Fruit fly (Drosophila melanogaster) whole organism, embryonic: ENCODE measurements around the gene CG12310.
A peak's percentile ranks its signal among the peaks of the same experiment; 100 is the strongest.

Experiments used
- Atf3 ChIP-seq: fragments of 200-800 bp; sonication (Bioruptor generic); optimal IDR thresholded peaks from 3 replicates; lab custom pipeline; 2016; ENCODE audit warnings: missing biosample characterization, missing genetic modification characterization
- B-H2 ChIP-seq: fragments of 200-800 bp; sonication (Bioruptor generic); optimal IDR thresholded peaks from 2 replicates; lab custom pipeline; 2018; ENCODE audit warnings: missing biosample characterization, mild to moderate bottlenecking, missing genetic modification characterization
- BEAF-32 ChIP-seq: fragments of 200-800 bp; sonication (Bioruptor generic); optimal IDR thresholded peaks from 3 replicates; lab custom pipeline; 2017; ENCODE audit warnings: missing biosample characterization, missing genetic modification characterization, mild to moderate bottlenecking, moderate library complexity, missing genetic modification reagents
- Blimp-1 ChIP-seq: fragments of 200-800 bp; sonication (Bioruptor generic); optimal IDR thresholded peaks from 3 replicates; lab custom pipeline; 2018; ENCODE audit warnings: missing biosample characterization, missing genetic modification characterization, mild to moderate bottlenecking, moderate library complexity, missing genetic modification reagents
- CG10959 ChIP-seq: fragments of 200-800 bp; sonication (Bioruptor generic); IDR thresholded peaks from 2 replicates; pipeline ENCODE4 v1.3.6; 2022; ENCODE audit warnings: missing biosample characterization, missing genetic modification characterization
- CG11560 ChIP-seq: fragments of 200-800 bp; sonication (Bioruptor generic); IDR thresholded peaks from 3 replicates; pipeline ENCODE4 v1.3.6; 2022; ENCODE audit warnings: missing biosample characterization, missing genetic modification characterization
- CG11696 ChIP-seq: fragments of 200-800 bp; sonication (Bioruptor generic); IDR thresholded peaks from 2 replicates; pipeline ENCODE4 v1.3.6; 2022; ENCODE audit warnings: missing biosample characterization, missing genetic modification characterization
- CG13287 ChIP-seq: fragments of 200-800 bp; sonication (Bioruptor generic); IDR thresholded peaks from 2 replicates; pipeline ENCODE4 v1.3.6; 2022; ENCODE audit warnings: missing biosample characterization, missing genetic modification characterization; ENCODE audit not compliant: partially characterized antibody
- CG13775 ChIP-seq: fragments of 200-800 bp; sonication (Bioruptor generic); optimal IDR thresholded peaks from 3 replicates; lab custom pipeline; 2017; ENCODE audit warnings: missing biosample characterization, mild to moderate bottlenecking, missing genetic modification characterization
- CG2116 ChIP-seq: fragments of 200-800 bp; sonication (Bioruptor generic); optimal IDR thresholded peaks from 3 replicates; lab custom pipeline; 2018; ENCODE audit warnings: missing biosample characterization, mild to moderate bottlenecking, missing genetic modification characterization
- CG3163 ChIP-seq: fragments of 200-800 bp; sonication (Bioruptor generic); optimal IDR thresholded peaks from 3 replicates; lab custom pipeline; 2016; ENCODE audit warnings: missing biosample characterization, missing genetic modification characterization
- CG3281 ChIP-seq: fragments of 200-800 bp; sonication (Bioruptor generic); optimal IDR thresholded peaks from 3 replicates; lab custom pipeline; 2017; ENCODE audit warnings: missing biosample characterization, mild to moderate bottlenecking, missing genetic modification characterization
- CG3838 ChIP-seq: fragments of 200-800 bp; sonication (Bioruptor generic); optimal IDR thresholded peaks from 3 replicates; lab custom pipeline; 2016; ENCODE audit warnings: missing biosample characterization, missing genetic modification characterization
- CG4424 ChIP-seq: fragments of 200-800 bp; sonication (Bioruptor generic); optimal IDR thresholded peaks from 3 replicates; lab custom pipeline; 2016; ENCODE audit warnings: missing biosample characterization, missing genetic modification characterization
- CG4730 ChIP-seq: fragments of 200-800 bp; sonication (Bioruptor generic); IDR thresholded peaks from 2 replicates; pipeline ENCODE4 v1.3.6; 2022; ENCODE audit warnings: missing biosample characterization, missing genetic modification characterization
- CG4854 ChIP-seq: fragments of 200-800 bp; sonication (Bioruptor generic); optimal IDR thresholded peaks from 2 replicates; lab custom pipeline; 2016; ENCODE audit warnings: missing biosample characterization, missing genetic modification characterization, inconsistent platforms
- CG9797 ChIP-seq: fragments of 200-800 bp; sonication (Bioruptor generic); optimal IDR thresholded peaks from 3 replicates; lab custom pipeline; 2018; ENCODE audit warnings: missing biosample characterization, mild to moderate bottlenecking, missing genetic modification characterization
- Dip2 ChIP-seq: fragments of 200-800 bp; sonication (Bioruptor generic); IDR thresholded peaks from 2 replicates; pipeline ENCODE4 v1.3.6; 2022; ENCODE audit warnings: missing biosample characterization, missing genetic modification characterization
- Eip74EF ChIP-seq, 2 experiments: fragments of 200-800 bp in 1 of 2; fragments of >200 bp in 1 of 2; sonication (Bioruptor generic) in 1 of 2; optimal IDR thresholded peaks; 2 replicates each; lab custom pipeline; 2017 to 2019; ENCODE audit warnings: missing biosample characterization in 2 of 2, missing genetic modification characterization in 2 of 2, mild to moderate bottlenecking in 1 of 2, moderate library complexity in 1 of 2
- H15 ChIP-seq: fragments of 200-800 bp; sonication (Bioruptor generic); IDR thresholded peaks from 3 replicates; pipeline ENCODE4 v1.3.6; 2022; ENCODE audit warnings: missing biosample characterization, missing genetic modification characterization
- HLH3B ChIP-seq: fragments of 200-800 bp; sonication (Bioruptor generic); IDR thresholded peaks from 2 replicates; pipeline ENCODE4 v1.3.6; 2022; ENCODE audit warnings: missing biosample characterization, missing genetic modification characterization
- Lim3 ChIP-seq: fragments of 200-800 bp; sonication (Bioruptor generic); IDR thresholded peaks from 2 replicates; pipeline ENCODE4 v1.3.6; 2022; ENCODE audit warnings: missing biosample characterization, missing genetic modification characterization
- NK7.1 ChIP-seq: fragments of 200-800 bp; sonication (Bioruptor generic); optimal IDR thresholded peaks from 3 replicates; lab custom pipeline; 2016; ENCODE audit warnings: missing biosample characterization, missing genetic modification characterization
- Side ChIP-seq: fragments of 200-800 bp; sonication (Bioruptor generic); optimal IDR thresholded peaks from 2 replicates; lab custom pipeline; 2016; ENCODE audit warnings: missing biosample characterization, missing genetic modification characterization
- Six4 ChIP-seq: fragments of 200-800 bp; sonication (Bioruptor generic); optimal IDR thresholded peaks from 2 replicates; lab custom pipeline; 2016; ENCODE audit warnings: missing biosample characterization, missing genetic modification characterization
- bbx ChIP-seq: fragments of 200-800 bp; sonication (Bioruptor generic); IDR thresholded peaks from 2 replicates; pipeline ENCODE4 v1.3.6; 2022; ENCODE audit warnings: missing biosample characterization, missing genetic modification characterization; ENCODE audit not compliant: partially characterized antibody
- btn ChIP-seq: fragments of 200-800 bp; sonication (Bioruptor generic); optimal IDR thresholded peaks from 2 replicates; lab custom pipeline; 2016; ENCODE audit warnings: missing biosample characterization, missing genetic modification characterization
- cwo ChIP-seq: fragments of 200-800 bp; sonication (Bioruptor generic); optimal IDR thresholded peaks from 3 replicates; lab custom pipeline; 2017; ENCODE audit warnings: missing biosample characterization, missing genetic modification characterization, mild to moderate bottlenecking, moderate library complexity, missing genetic modification reagents
- da ChIP-seq: fragments of 200-800 bp; sonication (Bioruptor generic); optimal IDR thresholded peaks from 2 replicates; lab custom pipeline; 2016; ENCODE audit warnings: missing biosample characterization, missing genetic modification characterization
- fd96Cb ChIP-seq: fragments of 200-800 bp; sonication (Bioruptor generic); optimal IDR thresholded peaks from 2 replicates; lab custom pipeline; 2018; ENCODE audit warnings: missing biosample characterization, mild to moderate bottlenecking, missing genetic modification characterization, moderate library complexity
- hkb ChIP-seq, 2 experiments: fragments of 200-800 bp in 1 of 2; fragments of >200 bp in 1 of 2; sonication (Bioruptor generic) in 1 of 2; IDR thresholded peaks in 1 of 2; optimal IDR thresholded peaks in 1 of 2; 2 replicates each; pipeline versions ENCODE4 v1.3.6 to Lab custom; 2017 to 2022; ENCODE audit warnings: missing biosample characterization in 1 of 2, missing genetic modification characterization in 1 of 2
- jigr1 ChIP-seq: fragments of 200-800 bp; sonication (Bioruptor generic); IDR thresholded peaks from 3 replicates; pipeline ENCODE4 v1.3.6; 2022; ENCODE audit warnings: missing biosample characterization, missing genetic modification characterization
- kay ChIP-seq: fragments of 200-800 bp; sonication (Bioruptor generic); optimal IDR thresholded peaks from 2 replicates; lab custom pipeline; 2016; ENCODE audit warnings: missing biosample characterization, missing genetic modification characterization
- klu ChIP-seq: fragments of 200-800 bp; sonication (Bioruptor generic); IDR thresholded peaks from 2 replicates; pipeline ENCODE4 v1.3.6; 2022; ENCODE audit warnings: missing biosample characterization, missing genetic modification characterization
- odd ChIP-seq: fragments of 200-800 bp; sonication (Bioruptor generic); optimal IDR thresholded peaks from 2 replicates; lab custom pipeline; 2017; ENCODE audit warnings: missing biosample characterization, mild to moderate bottlenecking, missing genetic modification characterization
- pfk ChIP-seq: fragments of 200-800 bp; sonication (Bioruptor generic); optimal IDR thresholded peaks from 2 replicates; lab custom pipeline; 2018; ENCODE audit warnings: missing biosample characterization, mild to moderate bottlenecking, missing genetic modification characterization, moderate library complexity
- pita ChIP-seq: fragments of 200-800 bp; sonication (Bioruptor generic); optimal IDR thresholded peaks from 2 replicates; lab custom pipeline; 2017; ENCODE audit warnings: missing biosample characterization, mild to moderate bottlenecking, missing genetic modification characterization
- pros ChIP-seq: fragments of 200-800 bp; sonication (Bioruptor generic); optimal IDR thresholded peaks from 3 replicates; lab custom pipeline; 2019; ENCODE audit warnings: missing biosample characterization, mild to moderate bottlenecking, missing genetic modification characterization, moderate library complexity
- pum ChIP-seq: fragments of 200-800 bp; sonication (Bioruptor generic); optimal IDR thresholded peaks from 2 replicates; lab custom pipeline; 2016; ENCODE audit warnings: missing biosample characterization, missing genetic modification characterization
- ro ChIP-seq: fragments of 200-800 bp; sonication (Bioruptor generic); IDR thresholded peaks from 2 replicates; pipeline ENCODE4 v1.3.6; 2022; ENCODE audit warnings: missing biosample characterization, missing genetic modification characterization
- schlank ChIP-seq: fragments of 200-800 bp; sonication (Bioruptor generic); optimal IDR thresholded peaks from 2 replicates; lab custom pipeline; 2018; ENCODE audit warnings: missing biosample characterization, mild to moderate bottlenecking, missing genetic modification characterization
- sim ChIP-seq: fragments of 200-800 bp; sonication (Bioruptor generic); IDR thresholded peaks from 2 replicates; pipeline ENCODE4 v1.3.6; 2022; ENCODE audit warnings: missing biosample characterization, missing genetic modification characterization
- slbo ChIP-seq: fragments of 200-800 bp; sonication (Bioruptor generic); IDR thresholded peaks from 2 replicates; pipeline ENCODE4 v1.3.6; 2022; ENCODE audit warnings: missing biosample characterization, missing genetic modification characterization
- sna ChIP-seq: fragments of 200-800 bp; sonication (Bioruptor generic); IDR thresholded peaks from 2 replicates; pipeline ENCODE4 v1.3.6; 2022; ENCODE audit warnings: missing biosample characterization, missing genetic modification characterization; ENCODE audit not compliant: partially characterized antibody
- so ChIP-seq: fragments of 200-800 bp; sonication (Bioruptor generic); IDR thresholded peaks from 3 replicates; pipeline ENCODE4 v1.3.6; 2022; ENCODE audit warnings: missing biosample characterization, missing genetic modification characterization
- stwl ChIP-seq: fragments of 200-800 bp; sonication (Bioruptor generic); optimal IDR thresholded peaks from 3 replicates; lab custom pipeline; 2018; ENCODE audit warnings: missing biosample characterization, mild to moderate bottlenecking, missing genetic modification characterization, moderate library complexity
- tap ChIP-seq: fragments of 200-800 bp; optimal IDR thresholded peaks from 3 replicates; lab custom pipeline; 2019; ENCODE audit warnings: missing biosample characterization, mild to moderate bottlenecking, missing genetic modification characterization, moderate library complexity
- unc-4 ChIP-seq: fragments of 200-800 bp; sonication (Bioruptor generic); IDR thresholded peaks from 2 replicates; pipeline ENCODE4 v1.3.6; 2022; ENCODE audit warnings: missing biosample characterization, missing genetic modification characterization; ENCODE audit not compliant: partially characterized antibody
- unpg ChIP-seq: fragments of 200-800 bp; sonication (Bioruptor generic); optimal IDR thresholded peaks from 3 replicates; lab custom pipeline; 2018; ENCODE audit warnings: missing biosample characterization, mild to moderate bottlenecking, missing genetic modification characterization, moderate library complexity
- vfl ChIP-seq: fragments of 200-800 bp; sonication (Bioruptor generic); optimal IDR thresholded peaks from 2 replicates; lab custom pipeline; 2016; ENCODE audit warnings: missing biosample characterization, missing genetic modification characterization
- zf30C ChIP-seq: fragments of 200-800 bp; sonication (Bioruptor generic); optimal IDR thresholded peaks from 3 replicates; lab custom pipeline; 2018; ENCODE audit warnings: missing biosample characterization, mild to moderate bottlenecking, missing genetic modification characterization

Gene CG12310

DNA sequence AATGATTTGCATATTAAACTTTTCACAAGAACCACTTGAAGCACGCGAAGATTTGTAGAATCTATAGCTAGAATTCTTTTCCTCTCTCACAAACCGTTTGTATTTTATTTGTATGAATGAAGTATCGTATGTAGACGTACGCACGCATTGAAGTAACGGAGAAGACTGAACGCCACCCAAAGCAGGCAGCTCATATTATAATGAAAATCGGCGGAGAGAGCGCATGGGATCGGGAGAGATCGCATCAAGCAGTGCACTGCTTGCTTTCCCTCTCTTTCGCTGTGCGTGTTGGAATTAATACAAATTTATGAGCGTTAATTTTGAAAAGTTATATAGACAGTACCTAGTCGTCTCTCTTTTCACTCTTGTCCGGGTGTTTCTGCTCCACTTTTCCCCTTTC is 28.7 kb upstream of the CG12310 start (continued):
- no peak for TF ChIP-seq CG2116 (GFP tag; lab: Kevin White, UChicago)
- TF ChIP-seq CG3163 (GFP tag; lab: Kevin White, UChicago): peak; percentile 87
- no peak for TF ChIP-seq da (GFP tag; lab: Kevin White, UChicago)
- no peak for TF ChIP-seq sna (GFP tag; lab: Robert Waterston, UW)
- peak; percentile 33 for TF ChIP-seq stwl (tag; lab: Kevin White, UChicago)
- no peak for TF ChIP-seq kay (GFP tag; lab: Kevin White, UChicago)
- TF ChIP-seq CG13775 (GFP tag; lab: Kevin White, UChicago): no peak
- TF ChIP-seq slbo (GFP tag; lab: Robert Waterston, UW): peak; percentile 30; the same call in 1 of the 2 replicates
- no peak for TF ChIP-seq Lim3 (GFP tag; lab: Robert Waterston, UW)
- no peak for TF ChIP-seq Six4 (GFP tag; lab: Kevin White, UChicago)
- TF ChIP-seq jigr1 (GFP tag; lab: Robert Waterston, UW): no peak
- no peak for TF ChIP-seq HLH3B (GFP tag; lab: Robert Waterston, UW)
- no peak for TF ChIP-seq fd96Cb (tag; lab: Kevin White, UChicago)
- TF ChIP-seq cwo (GFP tag; lab: Kevin White, UChicago): no peak
- TF ChIP-seq unpg (GFP tag; lab: Kevin White, UChicago): no peak
- no peak for TF ChIP-seq Dip2 (GFP tag; lab: Robert Waterston, UW)
- TF ChIP-seq NK7.1 (GFP tag; lab: Kevin White, UChicago): no peak
- TF ChIP-seq CG10959 (GFP tag; lab: Robert Waterston, UW): no peak
- no peak for TF ChIP-seq Atf3 (GFP tag; lab: Kevin White, UChicago)
- TF ChIP-seq zf30C (GFP tag; lab: Kevin White, UChicago): no peak
- TF ChIP-seq Side (GFP tag; lab: Kevin White, UChicago): no peak
- TF ChIP-seq BEAF-32 (GFP tag; lab: Kevin White, UChicago): no peak
- no peak for TF ChIP-seq pfk (GFP tag; lab: Kevin White, UChicago)
- TF ChIP-seq CG3838 (GFP tag; lab: Kevin White, UChicago): no peak
- TF ChIP-seq CG11696 (GFP tag; lab: Robert Waterston, UW): no peak
- TF ChIP-seq pum (GFP tag; lab: Kevin White, UChicago): no peak
- TF ChIP-seq hkb (optimal IDR thresholded peaks at IDR 0.05; lab: Kevin White, UChicago): no peak
- peak; percentile 33; the same call in 1 of the 2 replicates for TF ChIP-seq hkb (GFP tag; IDR thresholded peaks at IDR 0.05; lab: Robert Waterston, UW)
- TF ChIP-seq pita (GFP tag; lab: Kevin White, UChicago): no peak
- TF ChIP-seq CG4854: no peak
- TF ChIP-seq klu: no peak
- TF ChIP-seq CG4730 (GFP tag; lab: Robert Waterston, UW): no peak
- TF ChIP-seq vfl (GFP tag; lab: Kevin White, UChicago): no peak
- no peak; the same call in 2 of the 3 replicates for TF ChIP-seq so
- TF ChIP-seq tap (tag; lab: Kevin White, UChicago): peak; percentile 13
- TF ChIP-seq CG4424 (GFP tag; lab: Kevin White, UChicago): no peak
- TF ChIP-seq schlank (tag; lab: Kevin White, UChicago): no peak
- peak; percentile 39 for TF ChIP-seq CG3281 (GFP tag; lab: Kevin White, UChicago)
- peak; percentile 42 for TF ChIP-seq bbx (GFP tag; lab: Robert Waterston, UW)
- no peak for TF ChIP-seq btn (GFP tag; lab: Kevin White, UChicago)
- TF ChIP-seq unc-4 (GFP tag; lab: Robert Waterston, UW): no peak
- TF ChIP-seq B-H2: no peak
- no peak for TF ChIP-seq ro (GFP tag; lab: Robert Waterston, UW)
- TF ChIP-seq pros (GFP tag; lab: Kevin White, UChicago): no peak
- TF ChIP-seq odd (GFP tag; lab: Kevin White, UChicago): no peak
- no peak for TF ChIP-seq CG11560 (tag; lab: Robert Waterston, UW)
- TF ChIP-seq Eip74EF (GFP tag; optimal IDR thresholded peaks at IDR 0.05; lab: Kevin White, UChicago): no peak
- no peak for TF ChIP-seq Blimp-1
- no peak for TF ChIP-seq CG9797 (GFP tag; lab: Kevin White, UChicago)
- TF ChIP-seq sim: no peak
- TF ChIP-seq CG13287: peak; percentile 43; the same call in 1 of the 2 replicates
- TF ChIP-seq H15 (GFP tag; lab: Robert Waterston, UW): no peak
